Fruit fly (Drosophila melanogaster) whole organism, embryonic: Measurements from ENCODE around the gene CG33269.
A peak's percentile ranks its signal among the peaks of the same experiment; 100 is the strongest.

Source experiments
- Adf1 ChIP-seq: fragments of 200-800 bp; sonication (Bioruptor generic); IDR thresholded peaks from 2 replicates; pipeline ENCODE4 v1.3.6; 2022; ENCODE audit warnings: missing biosample characterization, missing genetic modification characterization
- CG13287 ChIP-seq: fragments of 200-800 bp; sonication (Bioruptor generic); IDR thresholded peaks from 2 replicates; pipeline ENCODE4 v1.3.6; 2022; ENCODE audit warnings: missing biosample characterization, missing genetic modification characterization; ENCODE audit not compliant: partially characterized antibody
- CG13424 ChIP-seq: fragments of 200-800 bp; sonication (Bioruptor generic); optimal IDR thresholded peaks from 2 replicates; lab custom pipeline; 2019; ENCODE audit warnings: missing biosample characterization, mild to moderate bottlenecking, missing genetic modification characterization, moderate library complexity
- CG13775 ChIP-seq: fragments of 200-800 bp; sonication (Bioruptor generic); optimal IDR thresholded peaks from 3 replicates; lab custom pipeline; 2017; ENCODE audit warnings: missing biosample characterization, mild to moderate bottlenecking, missing genetic modification characterization
- CG15269 ChIP-seq: fragments of 200-800 bp; sonication (Bioruptor generic); optimal IDR thresholded peaks from 2 replicates; lab custom pipeline; 2018; ENCODE audit warnings: missing biosample characterization, mild to moderate bottlenecking, missing genetic modification characterization, moderate library complexity
- CG15601 ChIP-seq: fragments of 200-800 bp; sonication (Bioruptor generic); optimal IDR thresholded peaks from 3 replicates; lab custom pipeline; 2019; ENCODE audit warnings: missing biosample characterization, mild to moderate bottlenecking, missing genetic modification characterization, moderate library complexity
- CG17361 ChIP-seq: fragments of 200-800 bp; sonication (Bioruptor generic); IDR thresholded peaks from 3 replicates; pipeline ENCODE4 v1.3.6; 2022; ENCODE audit warnings: missing biosample characterization, missing genetic modification characterization
- CG2678 ChIP-seq: fragments of 200-800 bp; sonication (Bioruptor generic); optimal IDR thresholded peaks from 3 replicates; lab custom pipeline; 2019; ENCODE audit warnings: missing biosample characterization, mild to moderate bottlenecking, missing genetic modification characterization, moderate library complexity
- CG32532 ChIP-seq: fragments of 200-800 bp; sonication (Bioruptor generic); IDR thresholded peaks from 2 replicates; pipeline ENCODE4 v1.3.6; 2022; ENCODE audit warnings: missing biosample characterization, missing genetic modification characterization
- CG4730 ChIP-seq: fragments of 200-800 bp; sonication (Bioruptor generic); IDR thresholded peaks from 2 replicates; pipeline ENCODE4 v1.3.6; 2022; ENCODE audit warnings: missing biosample characterization, missing genetic modification characterization
- CG6689 ChIP-seq: fragments of 200-800 bp; sonication (Bioruptor generic); IDR thresholded peaks from 2 replicates; pipeline ENCODE4 v1.3.6; 2022; ENCODE audit warnings: missing biosample characterization, missing genetic modification characterization
- CG6791 ChIP-seq: fragments of 200-800 bp; sonication (Bioruptor generic); IDR thresholded peaks from 3 replicates; pipeline ENCODE4 v1.3.6; 2022; ENCODE audit warnings: missing biosample characterization, missing genetic modification characterization; ENCODE audit not compliant: partially characterized antibody
- CG6813 ChIP-seq: fragments of 200-800 bp; sonication (Bioruptor generic); optimal IDR thresholded peaks from 2 replicates; lab custom pipeline; 2017; ENCODE audit warnings: missing biosample characterization, missing genetic modification characterization, mild to moderate bottlenecking, moderate library complexity, missing genetic modification reagents
- CG7357 ChIP-seq: fragments of 200-800 bp; sonication (Bioruptor generic); IDR thresholded peaks from 3 replicates; pipeline ENCODE4 v1.3.6; 2022; ENCODE audit warnings: missing biosample characterization, missing genetic modification characterization
- CG7556 ChIP-seq: fragments of 200-800 bp; sonication (Bioruptor generic); optimal IDR thresholded peaks from 2 replicates; lab custom pipeline; 2017; ENCODE audit warnings: missing biosample characterization, mild to moderate bottlenecking, missing genetic modification characterization
- CG8388 ChIP-seq: fragments of 200-800 bp; sonication (Bioruptor generic); optimal IDR thresholded peaks from 2 replicates; lab custom pipeline; 2019; ENCODE audit warnings: missing biosample characterization, mild to moderate bottlenecking, missing genetic modification characterization, moderate library complexity
- CG9437 ChIP-seq: fragments of 200-800 bp; sonication (Bioruptor generic); optimal IDR thresholded peaks from 2 replicates; lab custom pipeline; 2018; ENCODE audit warnings: missing biosample characterization, mild to moderate bottlenecking, missing genetic modification characterization
- Chrac-16 ChIP-seq: fragments of 200-800 bp; sonication (Bioruptor generic); optimal IDR thresholded peaks from 3 replicates; lab custom pipeline; 2016; ENCODE audit warnings: missing biosample characterization, missing genetic modification characterization
- Dbx ChIP-seq: fragments of 200-800 bp; sonication (Bioruptor generic); IDR thresholded peaks from 3 replicates; pipeline ENCODE4 v1.3.6; 2022; ENCODE audit warnings: missing biosample characterization, missing genetic modification characterization
- Dll ChIP-seq: fragments of 200-800 bp; sonication (Bioruptor generic); IDR thresholded peaks from 4 replicates; pipeline ENCODE4 v1.3.6; 2022; ENCODE audit warnings: missing biosample characterization, missing genetic modification characterization; ENCODE audit not compliant: partially characterized antibody
- Doc3 ChIP-seq: fragments of 200-800 bp; sonication (Bioruptor generic); IDR thresholded peaks from 3 replicates; pipeline ENCODE4 v1.3.6; 2022; ENCODE audit warnings: missing biosample characterization, missing genetic modification characterization; ENCODE audit not compliant: partially characterized antibody
- HHEX ChIP-seq: fragments of 200-800 bp; sonication (Bioruptor generic); optimal IDR thresholded peaks from 3 replicates; lab custom pipeline; 2017; ENCODE audit warnings: missing biosample characterization, mild to moderate bottlenecking, missing genetic modification characterization, missing genetic modification reagents
- Hr51 ChIP-seq, 2 experiments: fragments of 200-800 bp; sonication (Bioruptor generic); optimal IDR thresholded peaks; 2 replicates in 1 of 2; 3 replicates in 1 of 2; lab custom pipeline; 2016 to 2018; ENCODE audit warnings: missing biosample characterization in 2 of 2, missing genetic modification characterization in 2 of 2, mild to moderate bottlenecking in 1 of 2, moderate library complexity in 1 of 2
- MTF-1 ChIP-seq: fragments of 200-800 bp; sonication (Bioruptor generic); optimal IDR thresholded peaks from 2 replicates; lab custom pipeline; 2018; ENCODE audit warnings: missing biosample characterization, mild to moderate bottlenecking, missing genetic modification characterization, borderline replicate concordance
- Opbp ChIP-seq: fragments of 200-800 bp; sonication (Bioruptor generic); IDR thresholded peaks from 3 replicates; pipeline ENCODE4 v1.3.6; 2022; ENCODE audit warnings: missing biosample characterization, missing genetic modification characterization; ENCODE audit not compliant: partially characterized antibody
- Ptx1 ChIP-seq: fragments of 200-800 bp; sonication (Bioruptor generic); IDR thresholded peaks from 2 replicates; pipeline ENCODE4 v1.3.6; 2022; ENCODE audit warnings: missing biosample characterization, missing genetic modification characterization
- Sox102F ChIP-seq: fragments of 200-800 bp; sonication (Bioruptor generic); optimal IDR thresholded peaks from 2 replicates; lab custom pipeline; 2018; ENCODE audit warnings: missing biosample characterization, mild to moderate bottlenecking, missing genetic modification characterization, moderate library complexity
- Trl ChIP-seq, 3 experiments: fragments of >200 bp in 2 of 3; fragments of 200-800 bp in 1 of 3; sonication (Bioruptor generic) in 1 of 3; optimal IDR thresholded peaks; 2 replicates in 1 of 3; 3 replicates in 2 of 3; lab custom pipeline; 2016 to 2017; ENCODE audit warnings: missing biosample characterization in 1 of 3, missing genetic modification characterization in 1 of 3
- Usf ChIP-seq: fragments of 200-800 bp; sonication (Bioruptor generic); optimal IDR thresholded peaks from 2 replicates; lab custom pipeline; 2017; ENCODE audit warnings: missing genotype, missing biosample characterization, missing genetic modification characterization
- cg ChIP-seq: fragments of 200-800 bp; sonication (Bioruptor generic); optimal IDR thresholded peaks from 3 replicates; lab custom pipeline; 2019; ENCODE audit warnings: missing biosample characterization, mild to moderate bottlenecking, missing genetic modification characterization, moderate library complexity
- ci ChIP-seq: fragments of 200-800 bp; sonication (Bioruptor generic); IDR thresholded peaks from 3 replicates; pipeline ENCODE4 v1.3.6; 2022; ENCODE audit warnings: missing biosample characterization, missing genetic modification characterization
- crp ChIP-seq, 2 experiments: fragments of 200-800 bp; sonication (Bioruptor generic); optimal IDR thresholded peaks; 2 replicates in 1 of 2; 3 replicates in 1 of 2; lab custom pipeline; 2017; ENCODE audit warnings: missing biosample characterization in 2 of 2, missing genetic modification characterization in 2 of 2, mild to moderate bottlenecking in 1 of 2, moderate library complexity in 1 of 2
- dmrt99B ChIP-seq: fragments of 200-800 bp; sonication (Bioruptor generic); optimal IDR thresholded peaks from 2 replicates; lab custom pipeline; 2018; ENCODE audit warnings: missing biosample characterization, mild to moderate bottlenecking, missing genetic modification characterization, moderate library complexity
- dysf ChIP-seq: fragments of 200-800 bp; sonication (Bioruptor generic); IDR thresholded peaks from 3 replicates; pipeline ENCODE4 v1.3.6; 2022; ENCODE audit warnings: missing biosample characterization, missing genetic modification characterization
- fd3F ChIP-seq: fragments of 200-800 bp; sonication (Bioruptor generic); optimal IDR thresholded peaks from 2 replicates; lab custom pipeline; 2018; ENCODE audit warnings: missing biosample characterization, mild to moderate bottlenecking, missing genetic modification characterization, moderate library complexity
- ftz-f1 ChIP-seq: fragments of 200-800 bp; sonication (Bioruptor generic); optimal IDR thresholded peaks from 2 replicates; lab custom pipeline; 2016; ENCODE audit warnings: missing biosample characterization, missing genetic modification characterization
- gem ChIP-seq: fragments of 200-800 bp; sonication (Bioruptor generic); optimal IDR thresholded peaks from 2 replicates; lab custom pipeline; 2019; ENCODE audit warnings: missing biosample characterization, mild to moderate bottlenecking, missing genetic modification characterization, moderate library complexity
- hbn ChIP-seq: fragments of 200-800 bp; sonication (Bioruptor generic); IDR thresholded peaks from 2 replicates; pipeline ENCODE4 v1.3.6; 2022; ENCODE audit warnings: missing biosample characterization, missing genetic modification characterization; ENCODE audit not compliant: partially characterized antibody
- ind ChIP-seq: fragments of 200-800 bp; sonication (Bioruptor generic); optimal IDR thresholded peaks from 3 replicates; lab custom pipeline; 2016; ENCODE audit warnings: missing biosample characterization, missing genetic modification characterization
- lmd ChIP-seq: fragments of 200-800 bp; sonication (Bioruptor generic); IDR thresholded peaks from 2 replicates; pipeline ENCODE4 v1.3.6; 2022; ENCODE audit warnings: missing biosample characterization, missing genetic modification characterization
- pfk ChIP-seq: fragments of 200-800 bp; sonication (Bioruptor generic); optimal IDR thresholded peaks from 2 replicates; lab custom pipeline; 2018; ENCODE audit warnings: missing biosample characterization, mild to moderate bottlenecking, missing genetic modification characterization, moderate library complexity
- phol ChIP-seq: fragments of 200-800 bp; sonication (Bioruptor generic); optimal IDR thresholded peaks from 3 replicates; lab custom pipeline; 2018; ENCODE audit warnings: missing biosample characterization, mild to moderate bottlenecking, missing genetic modification characterization, moderate library complexity
- rib ChIP-seq: fragments of 200-800 bp; sonication (Bioruptor generic); IDR thresholded peaks from 2 replicates; pipeline ENCODE4 v1.3.6; 2022; ENCODE audit warnings: missing biosample characterization, missing genetic modification characterization
- tgo ChIP-seq: fragments of 200-800 bp; sonication (Bioruptor generic); IDR thresholded peaks from 3 replicates; pipeline ENCODE4 v1.3.6; 2022; ENCODE audit warnings: missing biosample characterization, missing genetic modification characterization
- zen2 ChIP-seq: fragments of 200-800 bp; sonication (Bioruptor generic); IDR thresholded peaks from 3 replicates; pipeline ENCODE4 v1.3.6; 2022; ENCODE audit warnings: missing biosample characterization, missing genetic modification characterization; ENCODE audit not compliant: partially characterized antibody

The CG33269 gene

DNA sequence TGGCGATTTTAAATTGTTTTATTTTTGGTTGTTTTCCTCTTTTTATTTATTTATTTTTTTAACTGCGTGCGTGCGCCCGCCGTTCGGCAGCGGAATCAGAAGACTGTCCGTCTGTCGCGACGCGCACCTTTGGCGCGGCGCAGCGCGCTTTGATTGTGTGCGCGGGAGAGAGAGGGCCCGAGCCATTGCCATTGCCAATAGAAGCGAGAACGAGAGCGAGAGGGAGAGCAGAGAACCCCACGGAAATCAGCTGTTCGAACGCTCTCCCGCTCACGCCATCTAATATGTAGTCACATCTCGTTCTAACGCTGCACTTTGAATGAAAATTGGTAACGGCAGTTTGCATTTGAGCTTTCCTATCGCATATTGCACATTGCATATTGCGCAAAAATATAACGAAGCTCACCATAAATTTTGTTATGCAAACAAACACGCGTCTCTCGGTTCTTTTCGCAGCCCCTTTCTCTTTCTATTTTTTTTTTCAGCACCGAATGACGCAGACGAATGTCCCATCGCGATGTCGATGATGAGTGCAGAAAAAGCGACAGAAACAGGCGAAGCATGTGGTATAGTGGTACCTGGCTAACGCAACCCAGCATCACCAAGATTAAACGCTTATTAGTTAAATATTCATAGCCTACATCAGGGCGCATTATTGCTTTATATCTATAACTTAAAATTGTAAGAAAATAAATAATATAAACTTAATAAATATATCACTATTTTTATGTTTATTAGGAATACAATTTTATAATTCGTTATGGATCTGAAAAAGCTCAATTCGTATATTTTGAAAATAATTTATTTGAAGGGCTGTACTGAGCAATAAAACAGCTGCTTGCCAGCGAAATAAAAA is 47.4 kb downstream of the CG33269 start (continued):
- TF ChIP-seq CG9437 (GFP tag; lab: Kevin White, UChicago) = peak; percentile 1
- peak; percentile 3 for TF ChIP-seq ind (GFP tag; lab: Kevin White, UChicago)
- TF ChIP-seq CG6813 = no peak
- TF ChIP-seq dmrt99B (tag; lab: Kevin White, UChicago) = peak; percentile 28
- TF ChIP-seq hbn (GFP tag; lab: Robert Waterston, UW) = peak; percentile 28; the same call in 1 of the 2 replicates
- peak; percentile 63 for TF ChIP-seq cg (GFP tag; lab: Kevin White, UChicago)
- TF ChIP-seq CG17361 = 0 out of 3 replicates have a peak, but pooled peaks have one; percentile 20
- TF ChIP-seq zen2 (GFP tag; lab: Robert Waterston, UW) = 0 out of 3 replicates have a peak, but pooled peaks have one; percentile 48
- peak; percentile 55 for TF ChIP-seq Sox102F
- peak; percentile 13 for TF ChIP-seq CG13775
- peak; percentile 60 for TF ChIP-seq CG2678 (tag; lab: Kevin White, UChicago)
- peak; percentile 29 for TF ChIP-seq Usf (GFP tag; lab: Kevin White, UChicago)
- TF ChIP-seq MTF-1 (GFP tag; lab: Kevin White, UChicago) = peak; percentile 40
- peak; percentile 8 for TF ChIP-seq phol (tag; lab: Kevin White, UChicago)
- TF ChIP-seq CG13287 (GFP tag; lab: Robert Waterston, UW) = peak; percentile 38; the same call in 1 of the 2 replicates
- no peak for TF ChIP-seq CG6689 (GFP tag; lab: Robert Waterston, UW)
- peak; percentile 27 for TF ChIP-seq CG13424 (tag; lab: Kevin White, UChicago)
- TF ChIP-seq CG6791 (GFP tag; lab: Robert Waterston, UW) = peak; percentile 58; the same call in 2 of the 3 replicates
- peak in 1 of 2 experiments; percentile 80 for TF ChIP-seq crp (GFP tag; optimal IDR thresholded peaks at IDR 0.05; lab: Kevin White, UChicago)
- peak; percentile 23 for TF ChIP-seq fd3F (GFP tag; lab: Kevin White, UChicago)
- TF ChIP-seq pfk (GFP tag; lab: Kevin White, UChicago) = no peak
- no peak for TF ChIP-seq CG15601
- peak; percentile 39 for TF ChIP-seq CG32532 (GFP tag; lab: Robert Waterston, UW)
- peak in 1 of 2 experiments; percentile 63 for TF ChIP-seq Hr51 (GFP tag; optimal IDR thresholded peaks at IDR 0.05; lab: Kevin White, UChicago)
- peak; percentile 75 to 87 for TF ChIP-seq Trl (optimal IDR thresholded peaks at IDR 0.05; lab: Kevin White, UChicago)
- TF ChIP-seq Trl (GFP tag; optimal IDR thresholded peaks at IDR 0.05; lab: Kevin White, UChicago) = no peak
- peak; percentile 46; the same call in 2 of the 3 replicates for TF ChIP-seq dysf
- peak; percentile 51 for TF ChIP-seq CG15269 (tag; lab: Kevin White, UChicago)
- TF ChIP-seq Ptx1 = peak; percentile 31; the same call in 1 of the 2 replicates
- peak; percentile 21 for TF ChIP-seq CG7556 (GFP tag; lab: Kevin White, UChicago)
- peak; percentile 47; the same call in 2 of the 4 replicates for TF ChIP-seq Dll (GFP tag; lab: Robert Waterston, UW)
- peak; percentile 25; the same call in 1 of the 2 replicates for TF ChIP-seq rib (GFP tag; lab: Robert Waterston, UW)
- 0 out of 3 replicates have a peak, but pooled peaks have one; percentile 9 for TF ChIP-seq Doc3
- TF ChIP-seq tgo = 0 out of 3 replicates have a peak, but pooled peaks have one; percentile 25
- peak; percentile 36; the same call in 2 of the 3 replicates for TF ChIP-seq ci (GFP tag; lab: Robert Waterston, UW)
- TF ChIP-seq Adf1 (GFP tag; lab: Robert Waterston, UW) = peak; percentile 85
- peak; percentile 23 for TF ChIP-seq CG8388 (GFP tag; lab: Kevin White, UChicago)
- peak; percentile 61 for TF ChIP-seq gem (tag; lab: Kevin White, UChicago)
- TF ChIP-seq lmd (GFP tag; lab: Robert Waterston, UW) = peak; percentile 48; the same call in 1 of the 2 replicates
- 0 out of 3 replicates have a peak, but pooled peaks have one; percentile 39 for TF ChIP-seq CG7357 (GFP tag; lab: Robert Waterston, UW)
- TF ChIP-seq Dbx = peak; percentile 29; the same call in 1 of the 3 replicates
- TF ChIP-seq Opbp (GFP tag; lab: Robert Waterston, UW) = 0 out of 3 replicates have a peak, but pooled peaks have one; percentile 23
- TF ChIP-seq CG4730 (GFP tag; lab: Robert Waterston, UW) = no peak
- no peak for TF ChIP-seq HHEX
- no peak for TF ChIP-seq Chrac-16 (GFP tag; lab: Kevin White, UChicago)
- peak; percentile 53 for TF ChIP-seq ftz-f1
